Fruit fly (Drosophila melanogaster) whole organism, embryonic: ENCODE results near the gene CG17376.

Experiments used
- Aef1 ChIP-seq: fragments of 200-800 bp; sonication (Bioruptor generic); IDR thresholded peaks from 3 replicates; pipeline ENCODE4 v1.3.6; 2022; ENCODE audit warnings: missing biosample characterization, missing genetic modification characterization
- Bgb ChIP-seq: fragments of 200-800 bp; sonication (Bioruptor generic); IDR thresholded peaks from 2 replicates; pipeline ENCODE4 v1.3.6; 2022; ENCODE audit warnings: missing biosample characterization, missing genetic modification characterization; ENCODE audit not compliant: partially characterized antibody
- CG10543 ChIP-seq: fragments of 200-800 bp; sonication (Bioruptor generic); optimal IDR thresholded peaks from 3 replicates; lab custom pipeline; 2017; ENCODE audit warnings: missing biosample characterization, mild to moderate bottlenecking, missing genetic modification characterization, moderate library complexity
- CG10565 ChIP-seq: fragments of 200-800 bp; sonication (Bioruptor generic); optimal IDR thresholded peaks from 3 replicates; lab custom pipeline; 2016; ENCODE audit warnings: missing biosample characterization, mild to moderate bottlenecking, missing genetic modification characterization
- CG10959 ChIP-seq: fragments of 200-800 bp; sonication (Bioruptor generic); IDR thresholded peaks from 2 replicates; pipeline ENCODE4 v1.3.6; 2022; ENCODE audit warnings: missing biosample characterization, missing genetic modification characterization
- CG11723 ChIP-seq: fragments of 200-800 bp; sonication (Bioruptor generic); optimal IDR thresholded peaks from 2 replicates; lab custom pipeline; 2017; ENCODE audit warnings: missing biosample characterization, mild to moderate bottlenecking, missing genetic modification characterization
- CG12744 ChIP-seq: fragments of 200-800 bp; sonication (Bioruptor generic); optimal IDR thresholded peaks from 2 replicates; lab custom pipeline; 2016; ENCODE audit warnings: missing biosample characterization, missing genetic modification characterization
- CG12769 ChIP-seq: fragments of 200-800 bp; sonication (Bioruptor generic); optimal IDR thresholded peaks from 2 replicates; lab custom pipeline; 2019; ENCODE audit warnings: missing biosample characterization, mild to moderate bottlenecking, missing genetic modification characterization, moderate library complexity
- CG13624 ChIP-seq: fragments of 200-800 bp; sonication (Bioruptor generic); optimal IDR thresholded peaks from 2 replicates; lab custom pipeline; 2016; ENCODE audit warnings: missing biosample characterization, missing genetic modification characterization
- CG13775 ChIP-seq: fragments of 200-800 bp; sonication (Bioruptor generic); optimal IDR thresholded peaks from 3 replicates; lab custom pipeline; 2017; ENCODE audit warnings: missing biosample characterization, mild to moderate bottlenecking, missing genetic modification characterization
- CG14667 ChIP-seq: fragments of 200-800 bp; sonication (Bioruptor generic); IDR thresholded peaks from 2 replicates; pipeline ENCODE4 v1.3.6; 2022; ENCODE audit warnings: missing biosample characterization, missing genetic modification characterization
- CG15514 ChIP-seq: fragments of 200-800 bp; sonication (Bioruptor generic); optimal IDR thresholded peaks from 3 replicates; lab custom pipeline; 2017; ENCODE audit warnings: missing biosample characterization, missing genetic modification characterization, mild to moderate bottlenecking, moderate library complexity, missing genetic modification reagents
- CG17568 ChIP-seq: fragments of 200-800 bp; sonication (Bioruptor generic); optimal IDR thresholded peaks from 2 replicates; lab custom pipeline; 2018; ENCODE audit warnings: missing biosample characterization, mild to moderate bottlenecking, missing genetic modification characterization, moderate library complexity
- CG17912 ChIP-seq: fragments of 200-800 bp; sonication (Bioruptor generic); optimal IDR thresholded peaks from 2 replicates; lab custom pipeline; 2018; ENCODE audit warnings: missing biosample characterization, mild to moderate bottlenecking, missing genetic modification characterization
- CG18764 ChIP-seq: fragments of 200-800 bp; sonication (Bioruptor generic); optimal IDR thresholded peaks from 3 replicates; lab custom pipeline; 2016; ENCODE audit warnings: missing biosample characterization, missing genetic modification characterization
- CG2199 ChIP-seq: fragments of 200-800 bp; sonication (Bioruptor generic); IDR thresholded peaks from 3 replicates; pipeline ENCODE4 v1.3.6; 2022; ENCODE audit warnings: missing biosample characterization, missing genetic modification characterization
- CG32532 ChIP-seq: fragments of 200-800 bp; sonication (Bioruptor generic); IDR thresholded peaks from 2 replicates; pipeline ENCODE4 v1.3.6; 2022; ENCODE audit warnings: missing biosample characterization, missing genetic modification characterization
- CG4424 ChIP-seq: fragments of 200-800 bp; sonication (Bioruptor generic); optimal IDR thresholded peaks from 3 replicates; lab custom pipeline; 2016; ENCODE audit warnings: missing biosample characterization, missing genetic modification characterization
- CG4820 ChIP-seq: fragments of 200-800 bp; sonication (Bioruptor generic); optimal IDR thresholded peaks from 3 replicates; lab custom pipeline; 2016; ENCODE audit warnings: missing biosample characterization, missing genetic modification characterization
- CG7786 ChIP-seq: fragments of 200-800 bp; sonication (Bioruptor generic); optimal IDR thresholded peaks from 2 replicates; lab custom pipeline; 2016; ENCODE audit warnings: missing biosample characterization, missing genetic modification characterization
- CG7839 ChIP-seq: fragments of 200-800 bp; sonication (Bioruptor generic); optimal IDR thresholded peaks from 3 replicates; lab custom pipeline; 2018; ENCODE audit warnings: missing biosample characterization, mild to moderate bottlenecking, missing genetic modification characterization, moderate library complexity
- CG7928 ChIP-seq: fragments of 200-800 bp; sonication (Bioruptor generic); optimal IDR thresholded peaks from 2 replicates; lab custom pipeline; 2017; ENCODE audit warnings: missing biosample characterization, mild to moderate bottlenecking, missing genetic modification characterization
- CG8944 ChIP-seq: fragments of 200-800 bp; sonication (Bioruptor generic); optimal IDR thresholded peaks from 3 replicates; lab custom pipeline; 2016; ENCODE audit warnings: missing biosample characterization, missing genetic modification characterization
- CG9437 ChIP-seq: fragments of 200-800 bp; sonication (Bioruptor generic); optimal IDR thresholded peaks from 2 replicates; lab custom pipeline; 2018; ENCODE audit warnings: missing biosample characterization, mild to moderate bottlenecking, missing genetic modification characterization
- CHES-1-like ChIP-seq: fragments of 200-800 bp; sonication (Bioruptor generic); optimal IDR thresholded peaks from 2 replicates; lab custom pipeline; 2016; ENCODE audit warnings: missing biosample characterization, missing genetic modification characterization
- Camta ChIP-seq: fragments of 200-800 bp; sonication (Bioruptor generic); optimal IDR thresholded peaks from 2 replicates; lab custom pipeline; 2016; ENCODE audit warnings: missing biosample characterization, missing genetic modification characterization
- CkIIα-i1 ChIP-seq: fragments of 200-800 bp; sonication (Bioruptor generic); IDR thresholded peaks from 2 replicates; pipeline ENCODE4 v1.3.6; 2022; ENCODE audit warnings: missing biosample characterization, missing genetic modification characterization
- Dip3 ChIP-seq: fragments of 200-800 bp; sonication (Bioruptor generic); optimal IDR thresholded peaks from 3 replicates; lab custom pipeline; 2016; ENCODE audit warnings: missing biosample characterization, missing genetic modification characterization
- Drgx ChIP-seq: fragments of 200-800 bp; sonication (Bioruptor generic); IDR thresholded peaks from 2 replicates; pipeline ENCODE4 v1.3.6; 2022; ENCODE audit warnings: missing biosample characterization, missing genetic modification characterization
- Fer3 ChIP-seq: fragments of 200-800 bp; sonication (Bioruptor generic); optimal IDR thresholded peaks from 2 replicates; lab custom pipeline; 2018; ENCODE audit warnings: missing biosample characterization, mild to moderate bottlenecking, missing genetic modification characterization, moderate library complexity
- Hmr ChIP-seq: fragments of 200-800 bp; sonication (Bioruptor generic); optimal IDR thresholded peaks from 3 replicates; lab custom pipeline; 2017; ENCODE audit warnings: mild to moderate bottlenecking, missing biosample characterization, missing genetic modification reagents, missing genetic modification characterization
- MESR4 ChIP-seq: fragments of 200-800 bp; sonication (Bioruptor generic); optimal IDR thresholded peaks from 2 replicates; lab custom pipeline; 2018; ENCODE audit warnings: missing biosample characterization, mild to moderate bottlenecking, missing genetic modification characterization, moderate library complexity
- Med ChIP-seq: fragments of 200-800 bp; sonication (Bioruptor generic); peaks from one replicate; lab custom pipeline; 2016; ENCODE audit warnings: missing biosample characterization, missing genetic modification characterization, mild to moderate bottlenecking, inconsistent platforms, moderate library complexity
- Mrtf ChIP-seq: fragments of 200-800 bp; sonication (Bioruptor generic); IDR thresholded peaks from 3 replicates; pipeline ENCODE4 v1.3.6; 2022; ENCODE audit warnings: missing biosample characterization, missing genetic modification characterization
- NC2α ChIP-seq: fragments of 200-800 bp; sonication (Bioruptor generic); optimal IDR thresholded peaks from 2 replicates; lab custom pipeline; 2016; ENCODE audit warnings: missing biosample characterization, missing genetic modification characterization
- NK7.1 ChIP-seq: fragments of 200-800 bp; sonication (Bioruptor generic); optimal IDR thresholded peaks from 3 replicates; lab custom pipeline; 2016; ENCODE audit warnings: missing biosample characterization, missing genetic modification characterization
- Six4 ChIP-seq: fragments of 200-800 bp; sonication (Bioruptor generic); optimal IDR thresholded peaks from 2 replicates; lab custom pipeline; 2016; ENCODE audit warnings: missing biosample characterization, missing genetic modification characterization
- Spps ChIP-seq: fragments of 200-800 bp; sonication (Bioruptor generic); optimal IDR thresholded peaks from 2 replicates; lab custom pipeline; 2018; ENCODE audit warnings: missing biosample characterization, mild to moderate bottlenecking, missing genetic modification characterization
- bcd ChIP-seq: fragments of 200-800 bp; sonication (Bioruptor generic); optimal IDR thresholded peaks from 2 replicates; lab custom pipeline; 2017; ENCODE audit warnings: missing biosample characterization, mild to moderate bottlenecking, missing genetic modification characterization
- cg ChIP-seq: fragments of 200-800 bp; sonication (Bioruptor generic); optimal IDR thresholded peaks from 3 replicates; lab custom pipeline; 2019; ENCODE audit warnings: missing biosample characterization, mild to moderate bottlenecking, missing genetic modification characterization, moderate library complexity
- croc ChIP-seq: fragments of 200-800 bp; sonication (Bioruptor generic); conservative IDR thresholded peaks from 3 replicates; pipeline ENCODE4 v1.3.6; 2022; ENCODE audit warnings: missing biosample characterization, missing genetic modification characterization
- fd102C ChIP-seq: fragments of 200-800 bp; sonication (Bioruptor generic); optimal IDR thresholded peaks from 2 replicates; lab custom pipeline; 2018; ENCODE audit warnings: missing biosample characterization, mild to moderate bottlenecking, missing genetic modification characterization, moderate library complexity
- klu ChIP-seq: fragments of 200-800 bp; sonication (Bioruptor generic); IDR thresholded peaks from 2 replicates; pipeline ENCODE4 v1.3.6; 2022; ENCODE audit warnings: missing biosample characterization, missing genetic modification characterization
- lab ChIP-seq: fragments of 200-800 bp; sonication (Bioruptor generic); optimal IDR thresholded peaks from 3 replicates; lab custom pipeline; 2017; ENCODE audit warnings: missing biosample characterization, missing genetic modification characterization, mild to moderate bottlenecking, moderate library complexity, missing genetic modification reagents
- lmd ChIP-seq: fragments of 200-800 bp; sonication (Bioruptor generic); IDR thresholded peaks from 2 replicates; pipeline ENCODE4 v1.3.6; 2022; ENCODE audit warnings: missing biosample characterization, missing genetic modification characterization
- nerfin-2 ChIP-seq: fragments of 200-800 bp; sonication (Bioruptor generic); IDR thresholded peaks from 2 replicates; pipeline ENCODE4 v1.3.6; 2022; ENCODE audit warnings: missing biosample characterization, missing genetic modification characterization; ENCODE audit not compliant: partially characterized antibody
- pho ChIP-seq: fragments of 200-800 bp; sonication (Bioruptor generic); optimal IDR thresholded peaks from 2 replicates; lab custom pipeline; 2016; ENCODE audit warnings: missing biosample characterization, missing genetic modification characterization
- sim ChIP-seq: fragments of 200-800 bp; sonication (Bioruptor generic); IDR thresholded peaks from 2 replicates; pipeline ENCODE4 v1.3.6; 2022; ENCODE audit warnings: missing biosample characterization, missing genetic modification characterization
- trh ChIP-seq: fragments of 200-800 bp; sonication (Bioruptor generic); optimal IDR thresholded peaks from 2 replicates; lab custom pipeline; 2016; ENCODE audit warnings: missing biosample characterization, missing genetic modification characterization
- vvl ChIP-seq: fragments of 200-800 bp; sonication (Bioruptor generic); IDR thresholded peaks from 2 replicates; pipeline ENCODE4 v1.3.6; 2022; ENCODE audit warnings: missing biosample characterization, missing genetic modification characterization
- wor ChIP-seq: fragments of 200-800 bp; sonication (Bioruptor generic); IDR thresholded peaks from 2 replicates; pipeline ENCODE4 v1.3.6; 2022; ENCODE audit warnings: missing biosample characterization, missing genetic modification characterization
- zfh1 ChIP-seq: fragments of 200-800 bp; sonication (Bioruptor generic); IDR thresholded peaks from 3 replicates; pipeline ENCODE4 v1.3.6; 2022; ENCODE audit warnings: missing biosample characterization, missing genetic modification characterization

Gene CG17376

DNA sequence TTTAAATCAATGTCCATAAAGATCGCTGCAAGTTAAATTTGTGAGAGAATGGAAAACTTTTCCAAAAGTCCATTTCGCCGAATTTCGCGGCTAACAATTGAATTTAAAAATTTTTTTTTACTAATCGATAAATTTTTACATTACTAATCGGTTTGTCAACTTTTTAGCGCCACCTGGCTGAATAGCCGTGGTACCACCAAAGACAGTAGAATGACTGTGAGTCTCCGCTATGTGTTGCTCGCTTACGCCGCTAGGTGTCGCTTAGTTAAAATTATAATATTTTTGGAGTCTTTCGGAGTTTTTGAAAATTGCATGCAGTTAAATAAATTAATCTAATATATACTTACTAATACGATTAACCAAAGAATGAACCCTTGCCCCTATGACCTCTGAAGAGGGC is 3.3 kb downstream of the CG17376 start (continued):
- peak; percentile 13 for TF ChIP-seq Dip3 (GFP tag; lab: Kevin White, UChicago)
- TF ChIP-seq CG15514 (GFP tag; lab: Kevin White, UChicago), result peak; percentile 71
- TF ChIP-seq Aef1, result peak; percentile 22; the same call in 1 of the 3 replicates
- no peak for TF ChIP-seq CG11723 (GFP tag; lab: Kevin White, UChicago)
- no peak for TF ChIP-seq CG14667
- TF ChIP-seq CG13775 (GFP tag; lab: Kevin White, UChicago), result peak; percentile 26
- no peak for TF ChIP-seq CHES-1-like
- no peak for TF ChIP-seq CG10959 (GFP tag; lab: Robert Waterston, UW)
- peak; percentile 47 for TF ChIP-seq bcd (GFP tag; lab: Kevin White, UChicago)
- TF ChIP-seq Hmr, result peak; percentile 66
- peak; percentile 14 for TF ChIP-seq Fer3
- TF ChIP-seq CG9437 (GFP tag; lab: Kevin White, UChicago), result no peak
- TF ChIP-seq lmd, result peak; percentile 49
- peak; percentile 67 for TF ChIP-seq CG17912
- TF ChIP-seq cg (GFP tag; lab: Kevin White, UChicago), result no peak
- peak; percentile 9 for TF ChIP-seq fd102C (GFP tag; lab: Kevin White, UChicago)
- TF ChIP-seq zfh1, result peak; percentile 38; the same call in 1 of the 3 replicates
- TF ChIP-seq Drgx (GFP tag; lab: Robert Waterston, UW), result no peak
- no peak for TF ChIP-seq CG4820 (GFP tag; lab: Kevin White, UChicago)
- no peak for TF ChIP-seq CG10543
- TF ChIP-seq CkIIα-i1 (GFP tag; lab: Robert Waterston, UW), result no peak
- peak; percentile 1 for TF ChIP-seq CG17568 (GFP tag; lab: Kevin White, UChicago)
- TF ChIP-seq NC2α (GFP tag; lab: Kevin White, UChicago), result no peak
- no peak for TF ChIP-seq croc
- TF ChIP-seq CG4424, result peak; percentile 43
- TF ChIP-seq CG7928 (GFP tag; lab: Kevin White, UChicago), result peak; percentile 6
- no peak for TF ChIP-seq CG12769 (tag; lab: Kevin White, UChicago)
- peak; percentile 17; the same call in 1 of the 3 replicates for TF ChIP-seq Mrtf
- TF ChIP-seq CG13624 (GFP tag; lab: Kevin White, UChicago), result peak; percentile 49
- no peak for TF ChIP-seq NK7.1
- peak; percentile 27 for TF ChIP-seq Camta (GFP tag; lab: Kevin White, UChicago)
- TF ChIP-seq Bgb, result peak; percentile 72
- no peak for TF ChIP-seq wor
- no peak for TF ChIP-seq sim (GFP tag; lab: Robert Waterston, UW)
- peak; percentile 12; the same call in 1 of the 2 replicates for TF ChIP-seq nerfin-2 (GFP tag; lab: Robert Waterston, UW)
- no peak for TF ChIP-seq pho (GFP tag; lab: Kevin White, UChicago)
- peak; percentile 92 for TF ChIP-seq Med (GFP tag; lab: Kevin White, UChicago)
- no peak for TF ChIP-seq Six4 (GFP tag; lab: Kevin White, UChicago)
- no peak for TF ChIP-seq klu (GFP tag; lab: Robert Waterston, UW)
- peak; percentile 94 for TF ChIP-seq CG2199 (GFP tag; lab: Robert Waterston, UW)
- no peak for TF ChIP-seq Spps (tag; lab: Kevin White, UChicago)
- TF ChIP-seq MESR4, result no peak
- peak; percentile 19 for TF ChIP-seq CG18764 (GFP tag; lab: Kevin White, UChicago)
- no peak for TF ChIP-seq CG10565 (GFP tag; lab: Kevin White, UChicago)
- no peak for TF ChIP-seq CG12744 (GFP tag; lab: Kevin White, UChicago)
- no peak for TF ChIP-seq trh (GFP tag; lab: Kevin White, UChicago)
- TF ChIP-seq CG7839 (tag; lab: Kevin White, UChicago), result peak; percentile 59
- TF ChIP-seq vvl, result peak; percentile 70; the same call in 1 of the 2 replicates
- TF ChIP-seq CG32532, result peak; percentile 77
- TF ChIP-seq CG7786 (GFP tag; lab: Kevin White, UChicago), result no peak
- TF ChIP-seq lab, result no peak
- TF ChIP-seq CG8944, result no peak
